Fruit fly (Drosophila melanogaster): ENCODE measurements around the gene Drsl4.

DNA sequence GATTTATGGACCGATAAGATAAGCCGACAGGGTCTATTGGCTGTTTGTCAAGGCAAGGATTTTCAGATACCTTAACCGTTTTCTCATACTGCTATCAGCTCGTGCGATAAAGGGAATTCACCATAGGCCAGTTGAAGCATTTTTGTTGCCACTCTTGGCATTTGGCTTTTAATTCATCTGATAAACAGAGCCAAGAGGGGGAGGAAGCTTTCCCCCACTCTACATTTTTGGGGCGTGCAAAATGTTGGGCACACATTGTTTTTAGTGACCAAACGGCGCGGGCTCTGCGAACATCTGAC lies 34.4 kb downstream of the Drsl4 start:
- TF ChIP-seq cyc (GFP tag; optimal IDR thresholded peaks at IDR 0.05) (no peak), CG16779 (tag; optimal IDR thresholded peaks at IDR 0.05) (no peak), CG9139 (GFP tag; optimal IDR thresholded peaks at IDR 0.05) (no peak), CG10669 (GFP tag; optimal IDR thresholded peaks at IDR 0.05) (no peak), acj6 (GFP tag; optimal IDR thresholded peaks at IDR 0.05) (no peak), pdm3 (GFP tag; optimal IDR thresholded peaks at IDR 0.05) (no peak), achi (GFP tag; optimal IDR thresholded peaks at IDR 0.05) (no peak), OdsH (GFP tag; optimal IDR thresholded peaks at IDR 0.05) (no peak)

All from whole organism, prepupa.